Worm (Caenorhabditis elegans) whole organism, midembryonic: ENCODE data around the gene pbo-4.

Experiments used
- T22C8.4 ChIP-seq: fragments of 200-800 bp; sonication (Bioruptor generic); IDR thresholded peaks from 2 replicates; pipeline ENCODE4 v1.3.6; 2022; ENCODE audit warnings: missing genetic modification characterization, missing compliant biosample characterization
- cog-1 ChIP-seq: sonication (generic microtip); optimal IDR thresholded peaks from 2 replicates; lab custom pipeline; 2016; ENCODE audit warnings: missing genetic modification characterization, missing compliant biosample characterization
- flt-1 ChIP-seq: fragments of 200-800 bp; sonication (Bioruptor generic); IDR thresholded peaks from 2 replicates; pipeline ENCODE4 v1.3.6; 2022; ENCODE audit warnings: missing genetic modification characterization, missing compliant biosample characterization
- tab-1 ChIP-seq: fragments of 200-800 bp; sonication (Bioruptor generic); IDR thresholded peaks from 2 replicates; pipeline ENCODE4 v1.3.6; 2022; ENCODE audit warnings: missing genetic modification characterization, missing compliant biosample characterization
- ztf-23 ChIP-seq: fragments of 200-800 bp; sonication (Bioruptor generic); IDR thresholded peaks from 2 replicates; pipeline ENCODE4 v1.3.6; 2022; ENCODE audit warnings: missing genetic modification reagents, missing genetic modification characterization, missing compliant biosample characterization

DNA sequence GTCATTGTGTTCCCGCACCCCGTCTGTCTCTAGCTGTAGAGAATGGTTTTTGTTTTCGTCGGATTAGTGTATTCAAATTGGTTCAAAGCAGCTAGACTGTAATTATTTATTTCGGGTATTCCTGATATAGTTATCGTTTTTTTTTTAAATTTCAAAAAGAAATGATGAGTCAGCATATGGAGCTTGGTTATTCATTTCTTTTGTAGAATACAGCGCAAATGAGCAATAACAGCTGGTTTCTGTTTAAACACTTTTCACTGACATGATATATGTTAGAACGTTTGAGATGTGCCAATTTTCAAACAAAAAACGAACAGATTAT is 36.9 kb downstream of the pbo-4 start:
- no peak for TF ChIP-seq ztf-23
- no peak for TF ChIP-seq tab-1 (GFP tag; lab: Robert Waterston, UW)
- no peak for TF ChIP-seq flt-1 (GFP tag; lab: Robert Waterston, UW)
- no peak for TF ChIP-seq T22C8.4
- TF ChIP-seq cog-1 (tag; lab: Kevin White, UChicago) = no peak
